Fruit fly (Drosophila melanogaster) ovary, adult (tissue): ENCODE results near the gene CG15756.

Source experiments
- CG17801 ChIP-seq: fragments of 200-800 bp; optimal IDR thresholded peaks from 2 replicates; lab custom pipeline; 2019; ENCODE audit warnings: missing biosample characterization, mild to moderate bottlenecking, missing genetic modification characterization, moderate library complexity; ENCODE audit not compliant: partially characterized antibody

Gene CG15756

dm6 chrX:13534100-13534499 lies at the start of gene CG15756:
Gene CG15756 (plus strand): TSS chrX:13534400.
- TF ChIP-seq CG17801 (GFP tag; lab: Kevin White, UChicago) = no peak

- TF ChIP-seq CG17801 (GFP tag; lab: Kevin White, UChicago) = no peak
Measured at dm6 chrX:13527706-13528105, 6.5 kb upstream of the CG15756 start, which contains the start of gene CG15754. Gene CG15754 (plus strand): TSS chrX:13528006.

dm6 chrX:13529673-13530072 lies 4.5 kb upstream of the CG15756 start:
- TF ChIP-seq CG17801 (GFP tag; lab: Kevin White, UChicago) = no peak

dm6 chrX:13530199-13530788 lies 3.9 kb upstream of the CG15756 start, which contains the start of gene CG44428:
Gene CG44428 (minus strand): TSS chrX:13530249.
- no peak for TF ChIP-seq CG17801 (GFP tag; lab: Kevin White, UChicago)

dm6 chrX:13536776-13537175 lies 2.6 kb downstream of the CG15756 start:
- no peak for TF ChIP-seq CG17801 (GFP tag; lab: Kevin White, UChicago)

- no peak for TF ChIP-seq CG17801 (GFP tag; lab: Kevin White, UChicago)
Measured at dm6 chrX:13539448-13539847, 5.2 kb downstream of the CG15756 start.

- TF ChIP-seq CG17801 (GFP tag; lab: Kevin White, UChicago) = no peak
Measured at dm6 chrX:13540920-13541605, 6.9 kb downstream of the CG15756 start.

- TF ChIP-seq CG17801 (GFP tag; lab: Kevin White, UChicago) = no peak
Measured at dm6 chrX:13542084-13542483, 7.9 kb downstream of the CG15756 start.

dm6 chrX:13543343-13543742 lies 9.1 kb downstream of the CG15756 start, which contains the start of gene Cpr12A:
Gene Cpr12A (plus strand): TSS chrX:13543643.
- no peak for TF ChIP-seq CG17801 (GFP tag; lab: Kevin White, UChicago)

- TF ChIP-seq CG17801 (GFP tag; lab: Kevin White, UChicago) = no peak
Measured at dm6 chrX:13555700-13556099, 21.5 kb downstream of the CG15756 start, which contains the start of gene CG11816. Gene CG11816 (minus strand): TSS chrX:13555800.

- no peak for TF ChIP-seq CG17801 (GFP tag; lab: Kevin White, UChicago)
Measured at dm6 chrX:13556172-13556571, 22.0 kb downstream of the CG15756 start, which contains the start of gene CG32631. Gene CG32631 (plus strand): TSS chrX:13556472.

dm6 chrX:13561371-13561770 lies 27.2 kb downstream of the CG15756 start, which contains the start of gene CG32633:
Gene CG32633 (plus strand): TSS chrX:13561671.
- TF ChIP-seq CG17801 (GFP tag; lab: Kevin White, UChicago) = no peak

- TF ChIP-seq CG17801 (GFP tag; lab: Kevin White, UChicago) = no peak
Measured at dm6 chrX:13563042-13563441, 28.8 kb downstream of the CG15756 start.

- TF ChIP-seq CG17801 (GFP tag; lab: Kevin White, UChicago) = peak; percentile 31
Measured at dm6 chrX:13563483-13564443, 29.6 kb downstream of the CG15756 start, which contains the start of the genes CG46311 and Tpst. Gene CG46311 (plus strand): TSS chrX:13563823. Gene Tpst (plus strand): TSS chrX:13563823.
